Worm (Caenorhabditis elegans) whole organism, late embryonic: ENCODE measurements around the gene ZK899.2.

Source experiments
- C38D4.7 ChIP-seq: fragments of 200-800 bp; sonication (Bioruptor generic); optimal IDR thresholded peaks from 2 replicates; lab custom pipeline; 2018; ENCODE audit warnings: mild to moderate bottlenecking, missing genetic modification characterization, moderate library complexity, missing compliant biosample characterization
- F13H6.1 ChIP-seq: sonication (generic microtip); optimal IDR thresholded peaks from 2 replicates; lab custom pipeline; 2016; ENCODE audit warnings: missing genetic modification characterization, missing compliant biosample characterization
- K02D7.2 ChIP-seq: sonication (generic microtip); optimal IDR thresholded peaks from 2 replicates; lab custom pipeline; 2017; ENCODE audit warnings: mild to moderate bottlenecking, missing genetic modification characterization, missing compliant biosample characterization
- K09A11.1 ChIP-seq: sonication (generic microtip); optimal IDR thresholded peaks from 2 replicates; lab custom pipeline; 2017; ENCODE audit warnings: antibody characterized with exemption, mild to moderate bottlenecking, missing genetic modification characterization, missing compliant biosample characterization; ENCODE audit not compliant: insufficient read depth
- T23F11.4 ChIP-seq: fragments of 200-800 bp; sonication (Bioruptor generic); optimal IDR thresholded peaks from 2 replicates; lab custom pipeline; 2018; ENCODE audit warnings: mild to moderate bottlenecking, missing genetic modification characterization, missing compliant biosample characterization
- Y22D7AL.16 ChIP-seq: sonication (generic microtip); optimal IDR thresholded peaks from 2 replicates; lab custom pipeline; 2016; ENCODE audit warnings: missing genetic modification characterization, missing compliant biosample characterization
- ama-1 ChIP-seq: fragments of 150-350 bp; optimal IDR thresholded peaks from 2 replicates; lab custom pipeline; 2014
- ceh-14 ChIP-seq: sonication (generic microtip); optimal IDR thresholded peaks from 2 replicates; lab custom pipeline; 2016; ENCODE audit warnings: missing genotype, missing genetic modification characterization, missing compliant biosample characterization
- ceh-19 ChIP-seq: fragments of 200-800 bp; sonication (Bioruptor generic); optimal IDR thresholded peaks from 2 replicates; lab custom pipeline; 2018; ENCODE audit warnings: mild to moderate bottlenecking, missing genetic modification characterization, missing compliant biosample characterization
- ceh-2 ChIP-seq: sonication (generic microtip); optimal IDR thresholded peaks from 2 replicates; lab custom pipeline; 2016; ENCODE audit warnings: missing genotype, missing genetic modification characterization, missing compliant biosample characterization
- ceh-22 ChIP-seq: sonication (generic microtip); optimal IDR thresholded peaks from 2 replicates; lab custom pipeline; 2017; ENCODE audit warnings: missing biosample characterization, missing genetic modification characterization
- ceh-30 ChIP-seq: fragments of 150-350 bp; optimal IDR thresholded peaks from 2 replicates; lab custom pipeline; 2014; ENCODE audit warnings: missing biosample characterization, missing genetic modification characterization
- ceh-31 ChIP-seq: sonication (generic microtip); optimal IDR thresholded peaks from 2 replicates; lab custom pipeline; 2016; ENCODE audit warnings: missing genetic modification characterization, missing compliant biosample characterization
- ceh-34 ChIP-seq: sonication (generic microtip); optimal IDR thresholded peaks from 2 replicates; lab custom pipeline; 2016; ENCODE audit warnings: mild to moderate bottlenecking, missing genetic modification characterization, missing compliant biosample characterization
- ceh-45 ChIP-seq: fragments of 200-800 bp; sonication (Bioruptor generic); IDR thresholded peaks from 2 replicates; pipeline ENCODE4 v1.3.6; 2022; ENCODE audit warnings: missing genetic modification reagents, missing genetic modification characterization, missing compliant biosample characterization
- ceh-48 ChIP-seq: sonication (generic microtip); optimal IDR thresholded peaks from 2 replicates; lab custom pipeline; 2016; ENCODE audit warnings: missing genetic modification characterization, inconsistent platforms, missing compliant biosample characterization
- ceh-6 ChIP-seq: fragments of 200-800 bp; sonication (Bioruptor generic); optimal IDR thresholded peaks from 2 replicates; lab custom pipeline; 2018; ENCODE audit warnings: mild to moderate bottlenecking, missing genetic modification characterization, missing compliant biosample characterization
- che-1 ChIP-seq: sonication (generic microtip); optimal IDR thresholded peaks from 2 replicates; lab custom pipeline; 2016; ENCODE audit warnings: mild to moderate bottlenecking, missing genetic modification characterization, missing compliant biosample characterization
- dmd-4 ChIP-seq: sonication (generic microtip); optimal IDR thresholded peaks from 2 replicates; lab custom pipeline; 2016; ENCODE audit warnings: borderline replicate concordance, missing genetic modification characterization, missing compliant biosample characterization
- dve-1 ChIP-seq: sonication (generic microtip); optimal IDR thresholded peaks from 2 replicates; lab custom pipeline; 2017; ENCODE audit warnings: antibody characterized with exemption, mild to moderate bottlenecking, missing genetic modification characterization, missing compliant biosample characterization
- elt-2 ChIP-seq: sonication (generic microtip); optimal IDR thresholded peaks from 2 replicates; lab custom pipeline; 2016; ENCODE audit warnings: missing genetic modification reagents, missing genetic modification characterization, missing compliant biosample characterization
- ets-4 ChIP-seq: sonication (generic microtip); optimal IDR thresholded peaks from 2 replicates; lab custom pipeline; 2016; ENCODE audit warnings: missing genetic modification characterization, missing compliant biosample characterization
- fax-1 ChIP-seq: sonication (generic microtip); optimal IDR thresholded peaks from 2 replicates; lab custom pipeline; 2016; ENCODE audit warnings: missing genotype, missing genetic modification characterization, missing compliant biosample characterization
- fkh-6 ChIP-seq: sonication (generic microtip); optimal IDR thresholded peaks from 2 replicates; lab custom pipeline; 2016; ENCODE audit warnings: missing genetic modification characterization, missing compliant biosample characterization
- gmeb-2 ChIP-seq: sonication (generic microtip); optimal IDR thresholded peaks from 2 replicates; lab custom pipeline; 2016; ENCODE audit warnings: missing genetic modification characterization, inconsistent platforms, missing compliant biosample characterization
- hlh-13 ChIP-seq: fragments of 200-800 bp; sonication (Bioruptor generic); optimal IDR thresholded peaks from 2 replicates; lab custom pipeline; 2018; ENCODE audit warnings: mild to moderate bottlenecking, missing genetic modification characterization, missing compliant biosample characterization
- hlh-15 ChIP-seq: sonication (generic microtip); optimal IDR thresholded peaks from 2 replicates; lab custom pipeline; 2016; ENCODE audit warnings: missing genetic modification characterization, missing compliant biosample characterization
- hlh-6 ChIP-seq: sonication (generic microtip); optimal IDR thresholded peaks from 2 replicates; lab custom pipeline; 2016; ENCODE audit warnings: missing genotype, missing genetic modification characterization, missing compliant biosample characterization
- hlh-8 ChIP-seq: sonication (generic microtip); optimal IDR thresholded peaks from 2 replicates; lab custom pipeline; 2016; ENCODE audit warnings: missing genotype, missing genetic modification characterization, missing compliant biosample characterization
- lim-6 ChIP-seq: sonication (generic microtip); optimal IDR thresholded peaks from 2 replicates; lab custom pipeline; 2016; ENCODE audit warnings: missing genetic modification characterization, missing compliant biosample characterization
- lin-11 ChIP-seq: fragments of 200-800 bp; sonication (Bioruptor generic); optimal IDR thresholded peaks from 2 replicates; lab custom pipeline; 2018; ENCODE audit warnings: mild to moderate bottlenecking, missing genetic modification characterization, missing compliant biosample characterization
- madf-2 ChIP-seq: sonication (generic microtip); optimal IDR thresholded peaks from 2 replicates; lab custom pipeline; 2017; ENCODE audit warnings: missing genetic modification characterization, missing compliant biosample characterization
- nfya-1 ChIP-seq: sonication (generic microtip); optimal IDR thresholded peaks from 2 replicates; lab custom pipeline; 2017; ENCODE audit warnings: missing genetic modification characterization, mild to moderate bottlenecking, missing compliant biosample characterization, antibody characterized with exemption, moderate library complexity
- nhr-11 ChIP-seq: fragments of 150-350 bp; optimal IDR thresholded peaks from 2 replicates; lab custom pipeline; 2014; ENCODE audit warnings: missing biosample characterization, missing genetic modification characterization
- nhr-232 ChIP-seq: sonication (generic microtip); optimal IDR thresholded peaks from 2 replicates; lab custom pipeline; 2016; ENCODE audit warnings: missing genetic modification characterization, missing compliant biosample characterization
- npax-4 ChIP-seq: sonication (generic microtip); optimal IDR thresholded peaks from 2 replicates; lab custom pipeline; 2016; ENCODE audit warnings: missing genetic modification characterization, missing compliant biosample characterization
- odd-2 ChIP-seq: sonication (generic microtip); optimal IDR thresholded peaks from 2 replicates; lab custom pipeline; 2017; ENCODE audit warnings: antibody characterized with exemption, mild to moderate bottlenecking, missing genetic modification characterization, missing compliant biosample characterization
- pag-3 ChIP-seq: sonication (generic microtip); optimal IDR thresholded peaks from 2 replicates; lab custom pipeline; 2016; ENCODE audit warnings: missing compliant biosample characterization, missing genetic modification characterization, borderline replicate concordance
- pat-9 ChIP-seq: fragments of 200-800 bp; sonication (Bioruptor generic); optimal IDR thresholded peaks from 2 replicates; lab custom pipeline; 2018; ENCODE audit warnings: mild to moderate bottlenecking, missing genetic modification characterization, moderate library complexity, missing compliant biosample characterization
- pha-4 ChIP-seq: fragments of 150-350 bp; optimal IDR thresholded peaks from 2 replicates; lab custom pipeline; 2018; ENCODE audit warnings: missing biosample characterization, missing genetic modification reagents, missing genetic modification characterization
- pros-1 ChIP-seq: fragments of 150-350 bp; optimal IDR thresholded peaks from 2 replicates; lab custom pipeline; 2014; ENCODE audit warnings: missing biosample characterization, missing genetic modification reagents, missing genetic modification characterization
- rnt-1 ChIP-seq: sonication (generic microtip); optimal IDR thresholded peaks from 2 replicates; lab custom pipeline; 2016; ENCODE audit warnings: missing genetic modification characterization, missing compliant biosample characterization
- tbx-2 ChIP-seq: sonication (generic microtip); optimal IDR thresholded peaks from 2 replicates; lab custom pipeline; 2016; ENCODE audit warnings: missing genetic modification characterization, missing compliant biosample characterization
- tbx-7 ChIP-seq: sonication (generic microtip); optimal IDR thresholded peaks from 2 replicates; lab custom pipeline; 2016; ENCODE audit warnings: missing genotype, missing genetic modification characterization, missing compliant biosample characterization
- ttx-3 ChIP-seq: sonication (generic microtip); optimal IDR thresholded peaks from 2 replicates; lab custom pipeline; 2016; ENCODE audit warnings: missing genetic modification reagents, missing genetic modification characterization, missing compliant biosample characterization
- unc-3 ChIP-seq, 2 experiments: fragments of 200-800 bp in 1 of 2; sonication (Bioruptor generic) in 1 of 2; sonication (generic microtip) in 1 of 2; conservative IDR thresholded peaks in 1 of 2; optimal IDR thresholded peaks in 1 of 2; 2 replicates each; pipeline versions ENCODE4 v1.3.6 to Lab custom; 2016 to 2022; ENCODE audit warnings: missing compliant biosample characterization in 2 of 2, missing genetic modification characterization in 2 of 2, missing genetic modification reagents in 1 of 2
- unc-42 ChIP-seq: sonication (generic microtip); optimal IDR thresholded peaks from 2 replicates; lab custom pipeline; 2016; ENCODE audit warnings: missing genotype, missing genetic modification characterization, missing compliant biosample characterization
- ztf-16 ChIP-seq: sonication (generic microtip); optimal IDR thresholded peaks from 2 replicates; lab custom pipeline; 2017; ENCODE audit warnings: missing genetic modification characterization, missing compliant biosample characterization

Gene ZK899.2

ce11 chrX:9467573-9467972, 15.8 kb upstream of the ZK899.2 start (continued):
- TF ChIP-seq dmd-4 (tag; lab: Kevin White, UChicago) (peak; percentile 74), pag-3 (peak; percentile 51), ceh-30 (peak; percentile 51), lim-6 (peak; percentile 7), hlh-8 (tag; lab: Kevin White, UChicago) (peak; percentile 49), pha-4 (tag; lab: Kevin White, UChicago) (no peak), madf-2 (tag; lab: Kevin White, UChicago) (peak; percentile 85), hlh-15 (tag; lab: Kevin White, UChicago) (peak; percentile 82), fax-1 (tag; lab: Kevin White, UChicago) (peak; percentile 78), ceh-34 (tag; lab: Kevin White, UChicago) (peak; percentile 89), ceh-31 (tag; lab: Kevin White, UChicago) (peak; percentile 70), unc-3 (GFP tag; conservative IDR thresholded peaks at IDR 0.05; lab: Robert Waterston, UW) (peak; percentile 85), unc-3 (tag; optimal IDR thresholded peaks at IDR 0.05; lab: Kevin White, UChicago) (peak; percentile 80), nhr-232 (tag; lab: Kevin White, UChicago) (peak; percentile 78), unc-42 (tag; lab: Kevin White, UChicago) (peak; percentile 45), hlh-13 (GFP tag; lab: Kevin White, UChicago) (peak; percentile 79), ztf-16 (tag; lab: Kevin White, UChicago) (peak; percentile 79), ama-1 (lab: Kevin White, UChicago) (no peak), ceh-2 (peak; percentile 79), hlh-6 (tag; lab: Kevin White, UChicago) (peak; percentile 90), elt-2 (tag; lab: Kevin White, UChicago) (peak; percentile 88), ceh-48 (tag; lab: Kevin White, UChicago) (peak; percentile 70), F13H6.1 (tag; lab: Kevin White, UChicago) (peak; percentile 83), ceh-22 (tag; lab: Kevin White, UChicago) (no peak), ceh-45 (GFP tag; lab: Robert Waterston, UW) (peak; percentile 90), T23F11.4 (GFP tag; lab: Kevin White, UChicago) (peak; percentile 78), pat-9 (tag; lab: Kevin White, UChicago) (peak; percentile 86), K09A11.1 (tag; lab: Kevin White, UChicago) (peak; percentile 94), gmeb-2 (tag; lab: Kevin White, UChicago) (peak; percentile 87), tbx-7 (peak; percentile 49), nfya-1 (tag; lab: Kevin White, UChicago) (peak; percentile 72), lin-11 (tag; lab: Kevin White, UChicago) (peak; percentile 82), ceh-6 (GFP tag; lab: Kevin White, UChicago) (peak; percentile 83), ceh-14 (tag; lab: Kevin White, UChicago) (peak; percentile 90)

ce11 chrX:9465722-9466132, 13.9 kb upstream of the ZK899.2 start:
- TF ChIP-seq Y22D7AL.16, result no peak
- no peak for TF ChIP-seq hlh-15 (tag; lab: Kevin White, UChicago)
- no peak for TF ChIP-seq unc-3 (GFP tag; conservative IDR thresholded peaks at IDR 0.05; lab: Robert Waterston, UW)
- no peak for TF ChIP-seq unc-3 (tag; optimal IDR thresholded peaks at IDR 0.05; lab: Kevin White, UChicago)
- TF ChIP-seq C38D4.7 (GFP tag; lab: Kevin White, UChicago), result no peak
- TF ChIP-seq ceh-48 (tag; lab: Kevin White, UChicago), result peak; percentile 86
- peak; percentile 42 for TF ChIP-seq odd-2 (tag; lab: Kevin White, UChicago)
- TF ChIP-seq nfya-1 (tag; lab: Kevin White, UChicago), result peak; percentile 96
- TF ChIP-seq che-1 (tag; lab: Kevin White, UChicago), result no peak
- TF ChIP-seq dve-1 (tag; lab: Kevin White, UChicago), result peak; percentile 96
- TF ChIP-seq ceh-31 (tag; lab: Kevin White, UChicago), result peak; percentile 94
- TF ChIP-seq T23F11.4 (GFP tag; lab: Kevin White, UChicago), result no peak
- TF ChIP-seq nhr-11 (tag; lab: Kevin White, UChicago), result peak; percentile 18
- no peak for TF ChIP-seq ttx-3
- TF ChIP-seq ceh-34 (tag; lab: Kevin White, UChicago), result peak; percentile 80
- no peak for TF ChIP-seq pag-3
- TF ChIP-seq K09A11.1 (tag; lab: Kevin White, UChicago), result peak; percentile 80
- no peak for TF ChIP-seq fkh-6 (tag; lab: Kevin White, UChicago)
- TF ChIP-seq npax-4, result no peak
- TF ChIP-seq pha-4 (tag; lab: Kevin White, UChicago), result no peak
- peak; percentile 70 for TF ChIP-seq ets-4 (tag; lab: Kevin White, UChicago)
- TF ChIP-seq elt-2 (tag; lab: Kevin White, UChicago), result peak; percentile 60
- peak; percentile 91 for TF ChIP-seq rnt-1 (tag; lab: Kevin White, UChicago)
- peak; percentile 67 for TF ChIP-seq ztf-16 (tag; lab: Kevin White, UChicago)
- TF ChIP-seq ceh-19 (GFP tag; lab: Kevin White, UChicago), result no peak
- peak; percentile 23 for TF ChIP-seq pros-1
- peak; percentile 85 for TF ChIP-seq tbx-2
- peak; percentile 59 for TF ChIP-seq F13H6.1 (tag; lab: Kevin White, UChicago)
- no peak for TF ChIP-seq hlh-6 (tag; lab: Kevin White, UChicago)
- no peak for TF ChIP-seq K02D7.2
- TF ChIP-seq lin-11 (tag; lab: Kevin White, UChicago), result no peak
